Fruit fly (Drosophila melanogaster): ENCODE measurements around the gene CG14860.

dm6 chr3R:14879207-14879863, 15.2 kb upstream of the CG14860 start, which contains the start of gene CG3631:
- TF ChIP-seq ttk (optimal IDR thresholded peaks at IDR 0.05) (no peak), Myc (optimal IDR thresholded peaks at IDR 0.05) (no peak), insv (optimal IDR thresholded peaks at IDR 0.05) (no peak)
